Worm (Caenorhabditis elegans) whole organism, early embryonic: Measurements from ENCODE around the gene fbxb-111.

Experiments
- F13C5.2 ChIP-seq: sonication (generic microtip); optimal IDR thresholded peaks from 2 replicates; lab custom pipeline; 2017; ENCODE audit warnings: mild to moderate bottlenecking, missing genetic modification characterization, inconsistent platforms, missing compliant biosample characterization
- ama-1 ChIP-seq: fragments of 150-350 bp; optimal IDR thresholded peaks from 2 replicates; lab custom pipeline; 2014
- hmbx-1 ChIP-seq: sonication (generic microtip); optimal IDR thresholded peaks from 2 replicates; lab custom pipeline; 2016; ENCODE audit warnings: mild to moderate bottlenecking, missing genetic modification characterization, missing compliant biosample characterization
- tbx-11 ChIP-seq: fragments of 200-800 bp; sonication (Bioruptor generic); IDR thresholded peaks from 2 replicates; pipeline ENCODE4 v1.3.6; 2022; ENCODE audit warnings: missing genetic modification characterization, missing compliant biosample characterization

- TF ChIP-seq ama-1 (lab: Kevin White, UChicago), result no peak
- TF ChIP-seq hmbx-1 (tag; lab: Kevin White, UChicago), result no peak
- no peak for TF ChIP-seq tbx-11 (GFP tag; lab: Robert Waterston, UW)
- no peak for TF ChIP-seq F13C5.2 (tag; lab: Kevin White, UChicago)
Measured at ce11 chrII:2780804-2781203, 6.0 kb upstream of the fbxb-111 start.
